Fruit fly (Drosophila melanogaster) Kc167 (cell line): Measurements from ENCODE around the gene CG1638.

Experiments
- Myc ChIP-seq: fragments of >200 bp; optimal IDR thresholded peaks from 2 replicates; lab custom pipeline; 2017; ENCODE audit warnings: missing external identifiers
- Sin3A ChIP-seq: fragments of >200 bp; optimal IDR thresholded peaks from 2 replicates; lab custom pipeline; 2018; ENCODE audit warnings: missing external identifiers
- h ChIP-seq: fragments of >200 bp; optimal IDR thresholded peaks from 3 replicates; lab custom pipeline; 2018; ENCODE audit warnings: missing external identifiers
- insv ChIP-seq: fragments of >200 bp; optimal IDR thresholded peaks from 3 replicates; lab custom pipeline; 2018; ENCODE audit warnings: missing external identifiers
- psq ChIP-seq: fragments of >200 bp; optimal IDR thresholded peaks from 2 replicates; lab custom pipeline; 2017; ENCODE audit warnings: missing external identifiers
- ttk ChIP-seq: sonication (Bioruptor generic); optimal IDR thresholded peaks from 2 replicates; lab custom pipeline; 2017; ENCODE audit warnings: missing external identifiers

The CG1638 gene

DNA sequence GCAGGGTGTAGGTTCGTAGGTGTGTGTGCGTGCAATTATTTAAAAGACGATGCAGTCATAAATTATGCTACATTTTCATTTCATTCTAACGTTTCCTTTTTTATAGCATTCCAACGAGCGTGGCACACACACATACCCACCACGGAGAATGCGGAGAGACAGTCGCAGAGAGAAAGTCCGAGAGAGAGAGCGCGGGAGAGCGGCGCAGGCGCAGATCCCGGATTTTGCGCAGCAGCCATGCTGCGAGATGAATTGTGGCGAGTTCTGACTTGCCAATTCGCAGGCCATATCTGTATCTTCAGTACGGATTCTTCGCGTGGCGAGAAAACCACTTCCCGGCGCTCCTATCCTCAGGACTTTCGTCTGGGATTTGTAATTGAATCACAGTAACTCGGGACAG is 31.4 kb downstream of the CG1638 start, which contains the start of gene kek6:
Gene kek6, plus strand, starts transcription at position 323 of the 400 bp plus-strand sequence.
- no peak for TF ChIP-seq h (lab: Kevin White, UChicago)
- TF ChIP-seq ttk (lab: Kevin White, UChicago): no peak
- TF ChIP-seq Sin3A (lab: Kevin White, UChicago): no peak
- TF ChIP-seq psq (lab: Kevin White, UChicago): no peak
- TF ChIP-seq Myc (lab: Kevin White, UChicago): no peak
- TF ChIP-seq insv (lab: Kevin White, UChicago): no peak

dm6 chr3R:31622648-31623047 is 32.3 kb downstream of the CG1638 start:
- TF ChIP-seq Sin3A (lab: Kevin White, UChicago) (no peak), insv (lab: Kevin White, UChicago) (no peak), Myc (lab: Kevin White, UChicago) (no peak), psq (lab: Kevin White, UChicago) (no peak), h (lab: Kevin White, UChicago) (no peak), ttk (lab: Kevin White, UChicago) (no peak)

- TF ChIP-seq psq (lab: Kevin White, UChicago) (no peak), insv (lab: Kevin White, UChicago) (no peak), Sin3A (lab: Kevin White, UChicago) (no peak)
These were observed 35.9 kb downstream of the CG1638 start for dm6 chr3R:31626237-31626636.

DNA sequence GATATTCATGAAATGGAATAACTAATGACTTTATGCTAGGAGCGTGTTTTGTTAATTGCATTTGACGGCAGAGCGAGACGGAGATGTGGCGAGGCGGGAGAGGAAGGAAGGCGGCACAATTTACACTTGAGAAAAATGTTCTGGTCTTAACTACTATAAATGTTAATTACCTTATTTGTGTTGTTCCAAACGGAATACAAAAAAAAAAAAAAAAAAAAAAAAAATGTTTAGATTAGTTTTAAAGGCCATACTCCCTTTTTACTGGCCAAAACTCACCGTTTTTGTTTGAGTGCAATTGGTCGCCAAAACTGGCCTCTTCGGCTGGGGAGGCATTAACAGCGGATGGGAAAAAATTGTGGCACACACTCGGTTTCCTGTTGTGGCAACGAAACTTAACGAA is 36.8 kb downstream of the CG1638 start:
- TF ChIP-seq Myc (lab: Kevin White, UChicago) (no peak), psq (lab: Kevin White, UChicago) (no peak), Sin3A (lab: Kevin White, UChicago) (no peak)

DNA sequence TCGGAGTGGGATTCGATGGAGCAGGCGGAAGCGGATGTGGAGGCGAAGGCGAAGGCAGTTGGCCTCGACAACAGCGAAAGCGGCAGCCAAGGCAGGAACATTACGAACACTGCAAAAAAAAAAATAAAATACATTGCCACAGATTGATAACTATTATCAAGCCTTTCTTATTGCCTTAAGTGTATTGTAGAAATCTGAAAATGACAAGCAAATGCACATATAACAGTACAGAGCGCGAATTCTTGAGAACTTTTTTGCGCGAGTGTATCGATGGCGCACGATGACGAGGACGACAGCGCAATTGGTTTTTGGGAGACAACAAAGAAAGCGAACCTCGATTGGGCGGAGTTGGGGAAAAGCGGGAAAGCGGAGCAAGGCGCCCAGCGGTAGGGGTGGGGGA is 40.0 kb downstream of the CG1638 start:
- TF ChIP-seq h (lab: Kevin White, UChicago): no peak

DNA sequence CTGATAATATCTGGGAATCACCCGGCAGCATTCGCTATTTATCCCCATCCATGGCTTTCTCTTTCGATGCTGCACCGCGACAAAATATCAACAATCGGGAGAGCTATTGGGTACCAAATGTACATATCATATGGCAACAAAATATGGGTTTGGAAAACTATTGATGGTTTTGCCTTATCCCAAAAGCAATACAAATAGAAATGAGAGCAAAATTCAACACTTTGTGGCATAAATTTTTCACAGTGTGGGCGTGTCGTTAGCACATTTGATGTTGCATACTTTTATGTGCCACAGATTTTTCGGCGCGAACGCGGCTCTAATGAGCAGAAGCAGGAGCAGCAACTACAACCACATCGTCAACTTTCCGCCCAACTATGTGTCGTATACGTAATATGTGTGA is 41.9 kb downstream of the CG1638 start:
- no peak for TF ChIP-seq Sin3A (lab: Kevin White, UChicago)

dm6 chr3R:31636501-31636900 is 46.1 kb downstream of the CG1638 start:
- no peak for TF ChIP-seq h (lab: Kevin White, UChicago)
- TF ChIP-seq Sin3A (lab: Kevin White, UChicago): no peak
- TF ChIP-seq Myc (lab: Kevin White, UChicago): no peak
- no peak for TF ChIP-seq psq (lab: Kevin White, UChicago)
- no peak for TF ChIP-seq ttk (lab: Kevin White, UChicago)
- no peak for TF ChIP-seq insv (lab: Kevin White, UChicago)
